Worm (Caenorhabditis elegans) whole organism, L2 larva: ENCODE measurements around the gene R07H5.11.
"Not testable (repeated sequence)": the region's sequence is repeated elsewhere in the genome, so short reads cannot be mapped to it uniquely, and the experiment has no call there.

Experiments used
- C34F6.9 ChIP-seq: fragments of 150-350 bp; optimal IDR thresholded peaks from 2 replicates; lab custom pipeline; 2014; ENCODE audit warnings: missing biosample characterization, missing genetic modification characterization
- F13H6.1 ChIP-seq: sonication (generic microtip); optimal IDR thresholded peaks from 2 replicates; lab custom pipeline; 2016; ENCODE audit warnings: missing genetic modification characterization, missing compliant biosample characterization
- R02D3.7 ChIP-seq: fragments of 150-350 bp; optimal IDR thresholded peaks from 2 replicates; lab custom pipeline; 2014; ENCODE audit warnings: missing biosample characterization, missing genetic modification characterization
- ZK546.5 ChIP-seq: sonication (generic microtip); optimal IDR thresholded peaks from 2 replicates; lab custom pipeline; 2017; ENCODE audit warnings: missing biosample characterization, missing genetic modification characterization
- alr-1 ChIP-seq: fragments of 150-350 bp; optimal IDR thresholded peaks from 2 replicates; lab custom pipeline; 2014; ENCODE audit warnings: missing biosample characterization, missing genetic modification characterization
- aly-2 ChIP-seq: fragments of 150-350 bp; optimal IDR thresholded peaks from 2 replicates; lab custom pipeline; 2014; ENCODE audit warnings: missing biosample characterization, missing genetic modification characterization
- ama-1 ChIP-seq: fragments of 150-350 bp; optimal IDR thresholded peaks from 2 replicates; lab custom pipeline; 2018; ENCODE audit warnings: inconsistent platforms
- blmp-1 ChIP-seq: sonication (generic microtip); optimal IDR thresholded peaks from 2 replicates; lab custom pipeline; 2017; ENCODE audit warnings: missing genetic modification characterization, mild to moderate bottlenecking, missing compliant biosample characterization, antibody characterized with exemption, moderate library complexity; ENCODE audit not compliant: insufficient read depth
- crh-2 ChIP-seq: sonication (generic microtip); optimal IDR thresholded peaks from 2 replicates; lab custom pipeline; 2017; ENCODE audit warnings: missing biosample characterization, missing genetic modification characterization
- egl-27 ChIP-seq: sonication (generic microtip); optimal IDR thresholded peaks from 3 replicates; lab custom pipeline; 2017; ENCODE audit warnings: missing biosample characterization, missing genetic modification reagents, missing genetic modification characterization
- elt-3 ChIP-seq: sonication (generic microtip); optimal IDR thresholded peaks from 2 replicates; lab custom pipeline; 2017; ENCODE audit warnings: missing biosample characterization, missing genetic modification characterization
- fos-1 ChIP-seq: fragments of 150-350 bp; optimal IDR thresholded peaks from 2 replicates; lab custom pipeline; 2014; ENCODE audit warnings: missing biosample characterization, missing genetic modification characterization
- gmeb-1 ChIP-seq: fragments of 150-350 bp; optimal IDR thresholded peaks from 2 replicates; lab custom pipeline; 2014; ENCODE audit warnings: missing biosample characterization, missing genetic modification characterization
- lin-11 ChIP-seq: fragments of 150-350 bp; sonication (generic microtip); optimal IDR thresholded peaks from 2 replicates; lab custom pipeline; 2014; ENCODE audit warnings: missing biosample characterization, missing genetic modification characterization, inconsistent platforms, mixed read lengths
- lin-13 ChIP-seq: fragments of 150-350 bp; optimal IDR thresholded peaks from 2 replicates; lab custom pipeline; 2014; ENCODE audit warnings: missing biosample characterization, missing genetic modification reagents, missing genetic modification characterization
- lsy-2 ChIP-seq, 2 experiments: fragments of 150-350 bp in 1 of 2; sonication (generic microtip) in 1 of 2; optimal IDR thresholded peaks; 2 replicates each; lab custom pipeline; 2014 to 2017; ENCODE audit warnings: missing biosample characterization in 2 of 2, missing genetic modification characterization in 2 of 2
- mab-5 ChIP-seq: fragments of 150-350 bp; optimal IDR thresholded peaks from 2 replicates; lab custom pipeline; 2014; ENCODE audit warnings: missing biosample characterization, missing genetic modification characterization
- mdl-1 ChIP-seq, 2 experiments: fragments of 150-350 bp in 1 of 2; sonication (generic microtip) in 1 of 2; optimal IDR thresholded peaks; 2 replicates each; lab custom pipeline; 2017; ENCODE audit warnings: missing biosample characterization in 2 of 2, missing genetic modification characterization in 2 of 2
- nhr-10 ChIP-seq: sonication (generic microtip); optimal IDR thresholded peaks from 2 replicates; lab custom pipeline; 2017; ENCODE audit warnings: missing biosample characterization, missing genetic modification characterization
- nhr-12 ChIP-seq: fragments of 150-350 bp; optimal IDR thresholded peaks from 2 replicates; lab custom pipeline; 2014; ENCODE audit warnings: missing biosample characterization, missing genetic modification characterization
- nhr-129 ChIP-seq: fragments of 150-350 bp; optimal IDR thresholded peaks from 2 replicates; lab custom pipeline; 2014; ENCODE audit warnings: missing biosample characterization, missing genetic modification characterization
- nhr-21 ChIP-seq: fragments of 150-350 bp; optimal IDR thresholded peaks from 2 replicates; lab custom pipeline; 2014; ENCODE audit warnings: missing biosample characterization, missing genetic modification characterization
- nhr-23 ChIP-seq: fragments of 150-350 bp; optimal IDR thresholded peaks from 2 replicates; lab custom pipeline; 2014; ENCODE audit warnings: missing biosample characterization, missing genetic modification reagents, missing genetic modification characterization
- nhr-25 ChIP-seq: fragments of 150-350 bp; sonication (generic microtip); optimal IDR thresholded peaks from 3 replicates; lab custom pipeline; 2014; ENCODE audit warnings: missing biosample characterization, missing genetic modification characterization
- nhr-6 ChIP-seq: fragments of 150-350 bp; optimal IDR thresholded peaks from 2 replicates; lab custom pipeline; 2014; ENCODE audit warnings: missing biosample characterization, missing genetic modification characterization
- nhr-77 ChIP-seq: fragments of 150-350 bp; optimal IDR thresholded peaks from 2 replicates; lab custom pipeline; 2014; ENCODE audit warnings: missing biosample characterization, missing genetic modification characterization
- sem-4 ChIP-seq: fragments of 150-350 bp; optimal IDR thresholded peaks from 2 replicates; lab custom pipeline; 2014; ENCODE audit warnings: missing biosample characterization, missing genetic modification reagents, missing genetic modification characterization
- sma-3 ChIP-seq: sonication (generic microtip); optimal IDR thresholded peaks from 2 replicates; lab custom pipeline; 2016; ENCODE audit warnings: missing genetic modification reagents, missing genetic modification characterization, missing compliant biosample characterization
- sma-9 ChIP-seq, 2 experiments: fragments of 150-350 bp in 1 of 2; sonication (generic microtip) in 1 of 2; optimal IDR thresholded peaks; 2 replicates each; lab custom pipeline; 2014 to 2016; ENCODE audit warnings: missing genetic modification characterization in 2 of 2, mild to moderate bottlenecking in 1 of 2, missing biosample characterization in 1 of 2, missing compliant biosample characterization in 1 of 2, missing genetic modification reagents in 1 of 2, moderate library complexity in 1 of 2
- snpc-4 ChIP-seq: fragments of 150-350 bp; optimal IDR thresholded peaks from 2 replicates; lab custom pipeline; 2014; ENCODE audit warnings: missing biosample characterization, missing genetic modification characterization
- unc-39 ChIP-seq: fragments of 150-350 bp; optimal IDR thresholded peaks from 2 replicates; lab custom pipeline; 2014; ENCODE audit warnings: missing biosample characterization, missing genetic modification characterization
- unc-55 ChIP-seq: fragments of 150-350 bp; sonication (generic microtip); optimal IDR thresholded peaks from 3 replicates; lab custom pipeline; 2014; ENCODE audit warnings: missing biosample characterization, missing genetic modification reagents, missing genetic modification characterization
- zag-1 ChIP-seq: fragments of 150-350 bp; optimal IDR thresholded peaks from 2 replicates; lab custom pipeline; 2014; ENCODE audit warnings: missing biosample characterization, missing genetic modification characterization
- ztf-1 ChIP-seq: fragments of 200-800 bp; sonication (Bioruptor generic); conservative IDR thresholded peaks from 2 replicates; pipeline ENCODE4 v1.3.6; 2022; ENCODE audit warnings: missing genetic modification characterization, missing compliant biosample characterization
- ztf-11 ChIP-seq: sonication (generic microtip); optimal IDR thresholded peaks from 2 replicates; lab custom pipeline; 2017; ENCODE audit warnings: missing biosample characterization, missing genetic modification characterization
- ztf-4 ChIP-seq: fragments of 150-350 bp; optimal IDR thresholded peaks from 2 replicates; lab custom pipeline; 2014; ENCODE audit warnings: missing biosample characterization, missing genetic modification characterization

R07H5.11 gene

DNA sequence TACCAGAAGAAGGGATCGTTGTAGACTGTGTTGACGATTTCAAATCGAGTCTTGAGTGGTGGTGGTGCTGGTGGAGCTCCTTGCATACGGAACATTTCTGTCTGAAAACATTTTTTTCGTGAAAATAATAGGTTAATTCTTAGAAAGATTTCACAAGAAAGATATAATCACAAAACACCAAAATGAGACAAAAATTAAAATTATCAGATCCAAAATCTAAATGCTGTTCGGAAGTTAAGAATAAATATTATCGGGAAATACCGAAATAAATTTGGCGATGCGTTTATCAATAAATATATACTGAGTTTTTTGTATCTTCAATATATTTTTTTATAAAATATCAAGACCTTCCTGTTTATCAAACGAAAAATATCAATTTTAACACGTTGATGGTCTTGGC lies 24.1 kb upstream of the R07H5.11 start, which contains the start of gene C08F8.9:
Gene C08F8.9 (minus strand): TSS at position 101 of the 400 bp plus-strand sequence.
- TF ChIP-seq unc-39 (tag; lab: Kevin White, UChicago) (no peak), nhr-23 (tag; lab: Kevin White, UChicago) (no peak), alr-1 (no peak), ztf-4 (no peak), F13H6.1 (tag; lab: Kevin White, UChicago) (no peak), nhr-77 (tag; lab: Kevin White, UChicago) (no peak), sem-4 (no peak), elt-3 (no peak), nhr-10 (no peak), lsy-2 (tag; optimal IDR thresholded peaks at IDR 0.05; lab: Kevin White, UChicago) (no peak), ama-1 (no peak)
- TF ChIP-seq, all 48 proteins: peak for 0

DNA sequence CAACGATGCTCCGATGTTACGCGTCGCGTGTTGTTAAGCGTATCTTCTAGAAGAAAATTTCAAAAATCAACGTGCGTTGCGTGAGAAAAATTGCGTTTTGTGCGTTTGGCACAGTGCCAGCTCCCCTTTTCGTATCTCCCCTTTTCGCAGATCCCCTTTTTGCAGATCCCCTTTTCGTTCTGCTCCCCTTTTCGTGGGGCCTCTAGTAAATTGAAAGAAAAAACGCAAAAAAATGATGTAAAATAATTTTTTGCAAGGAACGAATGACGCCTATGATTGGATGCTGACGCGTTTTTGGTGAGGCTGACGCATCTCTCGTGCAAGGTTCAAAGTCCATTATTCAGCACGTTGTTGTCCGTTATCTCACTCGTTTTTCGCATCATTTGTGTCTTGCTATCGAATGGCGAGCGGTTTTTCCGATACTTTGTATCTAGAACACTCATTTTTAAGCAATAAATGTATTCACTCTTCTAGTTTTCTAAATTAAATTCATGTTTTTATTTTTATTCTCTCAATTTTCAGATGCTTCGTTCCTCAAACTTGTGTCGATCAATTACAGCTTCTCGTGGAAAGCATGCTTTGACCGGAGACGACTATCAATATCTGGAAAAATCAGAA lies 23.3 kb upstream of the R07H5.11 start, which contains the start of gene cpt-2:
Gene cpt-2 (plus strand): TSS at position 523 of the 618 bp plus-strand sequence.
- TF ChIP-seq nhr-12 (tag; lab: Kevin White, UChicago) (peak; percentile 30), nhr-25 (peak; percentile 82), mab-5 (tag; lab: Kevin White, UChicago) (peak; percentile 71), ZK546.5 (tag; lab: Kevin White, UChicago) (peak; percentile 37), C34F6.9 (tag; lab: Kevin White, UChicago) (peak; percentile 88), nhr-77 (tag; lab: Kevin White, UChicago) (peak; percentile 16), fos-1 (tag; lab: Kevin White, UChicago) (peak; percentile 86), snpc-4 (tag; lab: Kevin White, UChicago) (peak; percentile 16), crh-2 (tag; lab: Kevin White, UChicago) (peak; percentile 84), gmeb-1 (tag; lab: Kevin White, UChicago) (peak; percentile 87), blmp-1 (tag; lab: Kevin White, UChicago) (peak; percentile 46), mdl-1 (tag; optimal IDR thresholded peaks at IDR 0.05; lab: Kevin White, UChicago) (peak in 1 of 2 experiments; percentile 76), lin-13 (peak; percentile 84), egl-27 (tag; lab: Kevin White, UChicago) (peak; percentile 70), F13H6.1 (tag; lab: Kevin White, UChicago) (peak; percentile 82), nhr-21 (peak; percentile 91), sma-9 (GFP tag; optimal IDR thresholded peaks at IDR 0.05; lab: Kevin White, UChicago) (peak; percentile 95), R02D3.7 (tag; lab: Kevin White, UChicago) (peak; percentile 40), ama-1 (peak; percentile 50), nhr-129 (tag; lab: Kevin White, UChicago) (peak; percentile 86), sem-4 (peak; percentile 49), lsy-2 (tag; optimal IDR thresholded peaks at IDR 0.05; lab: Kevin White, UChicago) (peak; percentile 88 to 92), nhr-10 (peak; percentile 58), zag-1 (tag; lab: Kevin White, UChicago) (peak; percentile 92), unc-55 (peak; percentile 90), sma-3 (peak; percentile 81), lin-11 (peak; percentile 46), nhr-6 (tag; lab: Kevin White, UChicago) (peak; percentile 77)
- TF ChIP-seq sma-9 (tag; optimal IDR thresholded peaks at IDR 0.05; lab: Kevin White, UChicago) = not testable (repeated sequence)

DNA sequence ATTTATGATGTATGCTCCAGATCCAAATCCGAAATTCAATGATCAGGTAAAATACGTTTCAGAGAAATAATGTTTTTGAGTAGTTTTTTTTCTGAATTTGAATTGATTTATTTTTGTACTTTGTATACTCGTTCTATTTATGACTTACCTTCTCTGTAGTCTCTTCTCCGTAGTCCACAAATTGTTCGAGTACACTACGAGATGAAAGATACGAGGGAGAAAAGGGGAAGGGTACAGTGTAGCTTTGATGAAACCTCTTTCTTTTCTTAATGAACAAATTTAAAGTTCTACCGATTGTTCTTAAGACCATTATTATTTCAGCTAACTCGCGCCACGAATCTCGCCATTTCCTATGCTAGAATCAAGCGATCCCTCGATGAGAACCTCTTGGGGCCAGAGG lies 22.5 kb upstream of the R07H5.11 start:
- TF ChIP-seq ZK546.5 (tag; lab: Kevin White, UChicago) (no peak), fos-1 (tag; lab: Kevin White, UChicago) (peak; percentile 0), crh-2 (tag; lab: Kevin White, UChicago) (peak; percentile 6)

DNA sequence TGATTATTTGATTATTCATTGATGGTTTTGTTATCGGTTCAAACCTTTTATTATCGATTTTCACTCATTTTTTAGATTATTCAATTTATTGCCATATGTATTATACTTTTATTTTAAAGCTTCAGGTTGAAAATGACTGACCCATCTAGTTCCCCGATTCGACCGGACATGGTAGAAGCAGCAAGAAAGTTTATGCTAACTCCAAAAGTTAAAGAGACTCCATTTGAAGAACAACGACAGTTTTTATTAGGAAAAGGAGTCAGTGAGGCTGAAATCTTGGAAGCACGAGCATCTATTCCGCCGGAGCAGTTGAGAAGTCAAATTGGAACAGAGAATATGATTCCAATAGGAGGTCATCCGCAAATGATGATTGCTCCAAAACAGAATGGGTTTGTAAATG lies 19.6 kb upstream of the R07H5.11 start, which contains the start of gene prx-14:
Gene prx-14 (plus strand): TSS at position 120 of the 400 bp plus-strand sequence.
- no peak for TF ChIP-seq ztf-1 (GFP tag; lab: Robert Waterston, UW)
- TF ChIP-seq ztf-4 = no peak
- TF ChIP-seq fos-1 (tag; lab: Kevin White, UChicago) = peak; percentile 30
- TF ChIP-seq ztf-11 (tag; lab: Kevin White, UChicago) = no peak
- TF ChIP-seq aly-2 (tag; lab: Kevin White, UChicago) = no peak
- no peak for TF ChIP-seq sma-9 (GFP tag; optimal IDR thresholded peaks at IDR 0.05; lab: Kevin White, UChicago)
- TF ChIP-seq sma-9 (tag; optimal IDR thresholded peaks at IDR 0.05; lab: Kevin White, UChicago) = no peak
- TF ChIP-seq alr-1 = no peak
